Fruit fly (Drosophila melanogaster) whole organism, embryonic: ENCODE measurements around the gene CBP.
A peak's percentile ranks its signal among the peaks of the same experiment; 100 is the strongest.

Experiments used
- Atf-2 ChIP-seq: fragments of 200-800 bp; sonication (Bioruptor generic); optimal IDR thresholded peaks from 2 replicates; lab custom pipeline; 2016; ENCODE audit warnings: missing biosample characterization, missing genetic modification characterization
- Bteb2 ChIP-seq: fragments of 200-800 bp; sonication (Bioruptor generic); optimal IDR thresholded peaks from 2 replicates; lab custom pipeline; 2016; ENCODE audit warnings: missing biosample characterization, missing genetic modification characterization
- CG10209 ChIP-seq: fragments of 200-800 bp; sonication (Bioruptor generic); optimal IDR thresholded peaks from 3 replicates; lab custom pipeline; 2017; ENCODE audit warnings: missing biosample characterization, mild to moderate bottlenecking, missing genetic modification characterization, missing genetic modification reagents
- CG1024 ChIP-seq: fragments of 200-800 bp; sonication (Bioruptor generic); IDR thresholded peaks from 2 replicates; pipeline ENCODE4 v1.3.6; 2022; ENCODE audit warnings: missing biosample characterization, missing genetic modification characterization
- CG10321 ChIP-seq: fragments of 200-800 bp; sonication (Bioruptor generic); IDR thresholded peaks from 2 replicates; pipeline ENCODE4 v1.3.6; 2022; ENCODE audit warnings: missing biosample characterization, missing genetic modification characterization
- CG10462 ChIP-seq: fragments of 200-800 bp; sonication (Bioruptor generic); optimal IDR thresholded peaks from 2 replicates; lab custom pipeline; 2016; ENCODE audit warnings: missing biosample characterization, missing genetic modification characterization
- CG12942 ChIP-seq: fragments of 200-800 bp; sonication (Bioruptor generic); optimal IDR thresholded peaks from 3 replicates; lab custom pipeline; 2016; ENCODE audit warnings: missing biosample characterization, missing genetic modification characterization
- CG13775 ChIP-seq: fragments of 200-800 bp; sonication (Bioruptor generic); optimal IDR thresholded peaks from 3 replicates; lab custom pipeline; 2017; ENCODE audit warnings: missing biosample characterization, mild to moderate bottlenecking, missing genetic modification characterization
- CG14860 ChIP-seq: fragments of 200-800 bp; sonication (Bioruptor generic); IDR thresholded peaks from 3 replicates; pipeline ENCODE4 v1.3.6; 2022; ENCODE audit warnings: missing biosample characterization, missing genetic modification characterization; ENCODE audit not compliant: partially characterized antibody
- CG1647 ChIP-seq: fragments of 200-800 bp; sonication (Bioruptor generic); optimal IDR thresholded peaks from 3 replicates; lab custom pipeline; 2016; ENCODE audit warnings: missing biosample characterization, missing genetic modification characterization
- CG16813 ChIP-seq: fragments of 200-800 bp; sonication (Bioruptor generic); IDR thresholded peaks from 3 replicates; pipeline ENCODE4 v1.3.6; 2022; ENCODE audit warnings: missing biosample characterization, missing genetic modification characterization; ENCODE audit not compliant: partially characterized antibody
- CG17186 ChIP-seq: fragments of 200-800 bp; sonication (Bioruptor generic); optimal IDR thresholded peaks from 3 replicates; lab custom pipeline; 2017; ENCODE audit warnings: missing biosample characterization, missing genetic modification reagents, missing genetic modification characterization
- CG18599 ChIP-seq: fragments of 200-800 bp; sonication (Bioruptor generic); optimal IDR thresholded peaks from 3 replicates; lab custom pipeline; 2017; ENCODE audit warnings: missing biosample characterization, missing genetic modification characterization, mild to moderate bottlenecking, moderate library complexity, missing genetic modification reagents
- CG2712 ChIP-seq: fragments of 200-800 bp; optimal IDR thresholded peaks from 3 replicates; lab custom pipeline; 2019; ENCODE audit warnings: missing biosample characterization, mild to moderate bottlenecking, missing genetic modification characterization, moderate library complexity
- CG31388 ChIP-seq: fragments of 200-800 bp; sonication (Bioruptor generic); optimal IDR thresholded peaks from 2 replicates; lab custom pipeline; 2016; ENCODE audit warnings: missing biosample characterization, missing genetic modification characterization
- CG3163 ChIP-seq: fragments of 200-800 bp; sonication (Bioruptor generic); optimal IDR thresholded peaks from 3 replicates; lab custom pipeline; 2016; ENCODE audit warnings: missing biosample characterization, missing genetic modification characterization
- CG3281 ChIP-seq: fragments of 200-800 bp; sonication (Bioruptor generic); optimal IDR thresholded peaks from 3 replicates; lab custom pipeline; 2017; ENCODE audit warnings: missing biosample characterization, mild to moderate bottlenecking, missing genetic modification characterization
- CG43689 ChIP-seq: fragments of 200-800 bp; sonication (Bioruptor generic); IDR thresholded peaks from 2 replicates; pipeline ENCODE4 v1.3.6; 2022; ENCODE audit warnings: missing biosample characterization, missing genetic modification characterization
- CG6254 ChIP-seq: fragments of 200-800 bp; sonication (Bioruptor generic); optimal IDR thresholded peaks from 3 replicates; lab custom pipeline; 2017; ENCODE audit warnings: mild to moderate bottlenecking, missing biosample characterization, missing genetic modification reagents, missing genetic modification characterization
- CG6765 ChIP-seq: fragments of 200-800 bp; sonication (Bioruptor generic); optimal IDR thresholded peaks from 3 replicates; lab custom pipeline; 2017; ENCODE audit warnings: missing biosample characterization, mild to moderate bottlenecking, missing genetic modification characterization
- CG8089 ChIP-seq: fragments of 200-800 bp; sonication (Bioruptor generic); optimal IDR thresholded peaks from 3 replicates; lab custom pipeline; 2016; ENCODE audit warnings: missing biosample characterization, missing genetic modification characterization
- CG8478 ChIP-seq: fragments of >200 bp; optimal IDR thresholded peaks from 2 replicates; lab custom pipeline; 2018
- CG9215 ChIP-seq: fragments of 200-800 bp; sonication (Bioruptor generic); IDR thresholded peaks from 2 replicates; pipeline ENCODE4 v1.3.6; 2022; ENCODE audit warnings: missing biosample characterization, missing genetic modification characterization
- CG9727 ChIP-seq: fragments of 200-800 bp; sonication (Bioruptor generic); optimal IDR thresholded peaks from 3 replicates; lab custom pipeline; 2017; ENCODE audit warnings: missing biosample characterization, mild to moderate bottlenecking, missing genetic modification characterization
- Dp ChIP-seq: fragments of 200-800 bp; sonication (Bioruptor generic); optimal IDR thresholded peaks from 2 replicates; lab custom pipeline; 2018; ENCODE audit warnings: missing biosample characterization, mild to moderate bottlenecking, missing genetic modification characterization, moderate library complexity
- Hr51 ChIP-seq, 2 experiments: fragments of 200-800 bp; sonication (Bioruptor generic); optimal IDR thresholded peaks; 2 replicates in 1 of 2; 3 replicates in 1 of 2; lab custom pipeline; 2016 to 2018; ENCODE audit warnings: missing biosample characterization in 2 of 2, missing genetic modification characterization in 2 of 2, mild to moderate bottlenecking in 1 of 2, moderate library complexity in 1 of 2
- Hr78 ChIP-seq, 2 experiments: fragments of 200-800 bp in 1 of 2; fragments of >200 bp in 1 of 2; sonication (Bioruptor generic) in 1 of 2; optimal IDR thresholded peaks; 2 replicates each; lab custom pipeline; 2017 to 2019; ENCODE audit warnings: missing biosample characterization in 2 of 2, missing genetic modification characterization in 2 of 2, mild to moderate bottlenecking in 1 of 2, moderate library complexity in 1 of 2
- Optix ChIP-seq: fragments of 200-800 bp; sonication (Bioruptor generic); IDR thresholded peaks from 3 replicates; pipeline ENCODE4 v1.3.6; 2022; ENCODE audit warnings: missing biosample characterization, missing genetic modification characterization
- Rfx ChIP-seq: fragments of 200-800 bp; sonication (Bioruptor generic); IDR thresholded peaks from 2 replicates; pipeline ENCODE4 v1.3.6; 2022; ENCODE audit warnings: missing biosample characterization, missing genetic modification characterization
- Sox102F ChIP-seq: fragments of 200-800 bp; sonication (Bioruptor generic); optimal IDR thresholded peaks from 2 replicates; lab custom pipeline; 2018; ENCODE audit warnings: missing biosample characterization, mild to moderate bottlenecking, missing genetic modification characterization, moderate library complexity
- Spps ChIP-seq: fragments of 200-800 bp; sonication (Bioruptor generic); optimal IDR thresholded peaks from 2 replicates; lab custom pipeline; 2018; ENCODE audit warnings: missing biosample characterization, mild to moderate bottlenecking, missing genetic modification characterization
- Sry-β ChIP-seq: fragments of 200-800 bp; sonication (Bioruptor generic); optimal IDR thresholded peaks from 2 replicates; lab custom pipeline; 2018; ENCODE audit warnings: missing biosample characterization, mild to moderate bottlenecking, missing genetic modification characterization, moderate library complexity
- Tbp ChIP-seq: fragments of >200 bp; optimal IDR thresholded peaks from 2 replicates; lab custom pipeline; 2018; ENCODE audit warnings: missing biosample characterization, missing genetic modification characterization
- al ChIP-seq: fragments of 200-800 bp; sonication (Bioruptor generic); IDR thresholded peaks from 2 replicates; pipeline ENCODE4 v1.3.6; 2022; ENCODE audit warnings: missing biosample characterization, missing genetic modification characterization
- ase ChIP-seq: fragments of 200-800 bp; sonication (Bioruptor generic); IDR thresholded peaks from 3 replicates; pipeline ENCODE4 v1.3.6; 2022; ENCODE audit warnings: missing biosample characterization, missing genetic modification characterization
- caup ChIP-seq: fragments of 200-800 bp; sonication (Bioruptor generic); optimal IDR thresholded peaks from 3 replicates; lab custom pipeline; 2017; ENCODE audit warnings: missing biosample characterization, mild to moderate bottlenecking, missing genetic modification characterization, moderate library complexity; ENCODE audit not compliant: severe bottlenecking
- chm ChIP-seq: fragments of 200-800 bp; sonication (Bioruptor generic); IDR thresholded peaks from 2 replicates; pipeline ENCODE4 v1.3.6; 2022; ENCODE audit warnings: missing biosample characterization, missing genetic modification characterization
- crol ChIP-seq: fragments of 200-800 bp; sonication (Bioruptor generic); IDR thresholded peaks from 2 replicates; pipeline ENCODE4 v1.3.6; 2022; ENCODE audit warnings: missing biosample characterization, missing genetic modification characterization
- disco-r ChIP-seq: fragments of 200-800 bp; sonication (Bioruptor generic); optimal IDR thresholded peaks from 2 replicates; lab custom pipeline; 2016; ENCODE audit warnings: missing biosample characterization, missing genetic modification characterization
- gfzf ChIP-seq: fragments of 200-800 bp; sonication (Bioruptor generic); optimal IDR thresholded peaks from 2 replicates; lab custom pipeline; 2016; ENCODE audit warnings: missing biosample characterization, mild to moderate bottlenecking, missing genetic modification characterization, moderate library complexity
- gsb ChIP-seq: fragments of 200-800 bp; sonication (Bioruptor generic); IDR thresholded peaks from 2 replicates; pipeline ENCODE4 v1.3.6; 2022; ENCODE audit warnings: missing biosample characterization, missing genetic modification characterization
- gt ChIP-seq: fragments of 200-800 bp; sonication (Bioruptor generic); IDR thresholded peaks from 2 replicates; pipeline ENCODE4 v1.3.6; 2022; ENCODE audit warnings: missing biosample characterization, missing genetic modification characterization
- her ChIP-seq: fragments of 200-800 bp; sonication (Bioruptor generic); optimal IDR thresholded peaks from 2 replicates; lab custom pipeline; 2016; ENCODE audit warnings: missing biosample characterization, missing genetic modification characterization
- kay ChIP-seq: fragments of 200-800 bp; sonication (Bioruptor generic); optimal IDR thresholded peaks from 2 replicates; lab custom pipeline; 2016; ENCODE audit warnings: missing biosample characterization, missing genetic modification characterization
- lilli ChIP-seq: fragments of 200-800 bp; sonication (Bioruptor generic); optimal IDR thresholded peaks from 3 replicates; lab custom pipeline; 2016; ENCODE audit warnings: missing biosample characterization, missing genetic modification characterization
- mld ChIP-seq: fragments of 200-800 bp; sonication (Bioruptor generic); IDR thresholded peaks from 3 replicates; pipeline ENCODE4 v1.3.6; 2022; ENCODE audit warnings: missing biosample characterization, missing genetic modification characterization; ENCODE audit not compliant: partially characterized antibody
- nau ChIP-seq: fragments of 200-800 bp; sonication (Bioruptor generic); optimal IDR thresholded peaks from 3 replicates; lab custom pipeline; 2017; ENCODE audit warnings: missing biosample characterization, mild to moderate bottlenecking, missing genetic modification characterization, missing genetic modification reagents
- sd ChIP-seq: fragments of 200-800 bp; sonication (Bioruptor generic); optimal IDR thresholded peaks from 3 replicates; lab custom pipeline; 2018; ENCODE audit warnings: missing biosample characterization, mild to moderate bottlenecking, missing genetic modification characterization, moderate library complexity
- twi ChIP-seq: fragments of 200-800 bp; optimal IDR thresholded peaks from 2 replicates; lab custom pipeline; 2019; ENCODE audit warnings: missing biosample characterization, mild to moderate bottlenecking, missing genetic modification characterization, moderate library complexity
- tx ChIP-seq: fragments of 200-800 bp; sonication (Bioruptor generic); optimal IDR thresholded peaks from 2 replicates; lab custom pipeline; 2016; ENCODE audit warnings: missing biosample characterization, missing genetic modification characterization

CBP gene

DNA sequence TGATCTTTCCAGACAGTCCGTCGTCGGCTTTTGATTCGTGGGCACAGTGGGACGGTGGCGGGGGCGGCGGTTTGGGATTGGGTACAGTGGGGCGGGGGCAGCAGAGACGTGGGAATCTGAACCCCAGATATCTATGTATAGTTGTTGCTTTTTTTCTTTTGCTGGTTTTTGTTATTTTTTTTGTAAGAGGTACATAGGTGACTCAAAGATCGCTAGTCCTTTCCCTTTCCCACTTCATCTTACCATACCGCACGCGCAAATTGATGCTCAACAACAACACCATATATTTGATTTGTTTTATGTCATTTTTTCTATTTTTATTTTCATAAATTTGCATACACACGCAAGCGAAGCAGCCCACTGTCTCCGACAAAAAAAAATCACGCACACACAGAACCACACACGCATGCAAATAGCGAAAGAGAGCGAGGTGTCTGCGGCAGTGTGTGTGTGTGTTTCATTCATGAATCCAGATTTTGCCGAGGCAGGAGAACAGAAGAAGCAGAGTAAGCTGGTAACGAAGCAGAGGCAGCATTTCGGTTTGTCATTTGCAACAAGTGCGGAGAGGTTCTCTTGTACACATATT lies 31.3 kb upstream of the CBP start (continued):
- TF ChIP-seq ase (GFP tag; lab: Robert Waterston, UW) (peak; percentile 53; the same call in 1 of the 3 replicates), Optix (peak; percentile 58; the same call in 1 of the 3 replicates), Dp (GFP tag; lab: Kevin White, UChicago) (no peak), twi (tag; lab: Kevin White, UChicago) (peak; percentile 37), CG12942 (GFP tag; lab: Kevin White, UChicago) (no peak), sd (tag; lab: Kevin White, UChicago) (peak; percentile 13), gt (GFP tag; lab: Robert Waterston, UW) (no peak), gfzf (GFP tag; lab: Kevin White, UChicago) (no peak), CG14860 (no peak), caup (GFP tag; lab: Kevin White, UChicago) (no peak), CG10209 (GFP tag; lab: Kevin White, UChicago) (peak; percentile 69), CG13775 (GFP tag; lab: Kevin White, UChicago) (peak; percentile 71), CG1024 (GFP tag; lab: Robert Waterston, UW) (no peak), CG17186 (no peak), disco-r (GFP tag; lab: Kevin White, UChicago) (no peak), CG10462 (GFP tag; lab: Kevin White, UChicago) (no peak), CG8478 (lab: Kevin White, UChicago) (no peak), Bteb2 (no peak), Hr51 (GFP tag; optimal IDR thresholded peaks at IDR 0.05; lab: Kevin White, UChicago) (peak in 1 of 2 experiments; percentile 55), CG2712 (tag; lab: Kevin White, UChicago) (peak; percentile 67), nau (peak; percentile 47), CG9727 (GFP tag; lab: Kevin White, UChicago) (peak; percentile 72), CG3163 (peak; percentile 26), CG18599 (GFP tag; lab: Kevin White, UChicago) (peak; percentile 41), lilli (GFP tag; lab: Kevin White, UChicago) (no peak), Atf-2 (GFP tag; lab: Kevin White, UChicago) (peak; percentile 35), Spps (tag; lab: Kevin White, UChicago) (peak; percentile 55), Tbp (GFP tag; lab: Kevin White, UChicago) (no peak), CG16813 (GFP tag; lab: Robert Waterston, UW) (no peak), CG43689 (GFP tag; lab: Robert Waterston, UW) (no peak), CG1647 (GFP tag; lab: Kevin White, UChicago) (peak; percentile 16), al (GFP tag; lab: Robert Waterston, UW) (peak; percentile 40; the same call in 1 of the 2 replicates), Rfx (GFP tag; lab: Robert Waterston, UW) (peak; percentile 24; the same call in 1 of the 2 replicates), CG10321 (GFP tag; lab: Robert Waterston, UW) (no peak), kay (peak; percentile 20), CG3281 (GFP tag; lab: Kevin White, UChicago) (peak; percentile 34), Hr78 (GFP tag; optimal IDR thresholded peaks at IDR 0.05; lab: Kevin White, UChicago) (no peak), CG8089 (GFP tag; lab: Kevin White, UChicago) (no peak), her (no peak), tx (no peak), CG9215 (peak; percentile 45; the same call in 1 of the 2 replicates), CG31388 (no peak), gsb (no peak), mld (GFP tag; lab: Robert Waterston, UW) (no peak), CG6254 (GFP tag; lab: Kevin White, UChicago) (peak; percentile 18), crol (GFP tag; lab: Robert Waterston, UW) (peak; percentile 83), chm (GFP tag; lab: Robert Waterston, UW) (no peak), CG6765 (no peak), Sry-β (GFP tag; lab: Kevin White, UChicago) (no peak), Sox102F (GFP tag; lab: Kevin White, UChicago) (peak; percentile 54)
